Worm (Caenorhabditis elegans) whole organism, L4 larva: ENCODE measurements around the gene syd-9.

Source experiments
- F10B5.3 ChIP-seq: sonication (generic microtip); optimal IDR thresholded peaks from 2 replicates; lab custom pipeline; 2016; ENCODE audit warnings: mild to moderate bottlenecking, missing genetic modification characterization, missing compliant biosample characterization
- F37D6.2 ChIP-seq: sonication (generic microtip); optimal IDR thresholded peaks from 2 replicates; lab custom pipeline; 2016; ENCODE audit warnings: mild to moderate bottlenecking, missing genetic modification characterization, missing compliant biosample characterization
- F49E8.2 ChIP-seq: sonication (generic microtip); optimal IDR thresholded peaks from 2 replicates; lab custom pipeline; 2016; ENCODE audit warnings: missing compliant biosample characterization, mild to moderate bottlenecking, missing genetic modification characterization, borderline replicate concordance
- R02D3.7 ChIP-seq: fragments of 150-350 bp; sonication (generic microtip); optimal IDR thresholded peaks from 3 replicates; lab custom pipeline; 2014; ENCODE audit warnings: missing biosample characterization, missing genetic modification characterization
- Y5F2A.4 ChIP-seq: fragments of 200-800 bp; sonication (Bioruptor generic); optimal IDR thresholded peaks from 2 replicates; lab custom pipeline; 2018; ENCODE audit warnings: mild to moderate bottlenecking, missing genetic modification characterization, missing compliant biosample characterization
- aly-2 ChIP-seq: sonication (generic microtip); optimal IDR thresholded peaks from 2 replicates; lab custom pipeline; 2018; ENCODE audit warnings: missing biosample characterization, missing genetic modification characterization
- attf-4 ChIP-seq: sonication (generic microtip); optimal IDR thresholded peaks from 3 replicates; lab custom pipeline; 2017; ENCODE audit warnings: missing biosample characterization, missing genetic modification characterization
- ceh-44 ChIP-seq: fragments of 200-800 bp; sonication (Bioruptor generic); IDR thresholded peaks from 2 replicates; pipeline ENCODE4 v1.3.6; 2022; ENCODE audit warnings: missing genetic modification reagents, missing genetic modification characterization, missing compliant biosample characterization
- ceh-82 ChIP-seq: sonication (generic microtip); optimal IDR thresholded peaks from 2 replicates; lab custom pipeline; 2017; ENCODE audit warnings: missing biosample characterization, missing genetic modification characterization
- ces-1 ChIP-seq: fragments of 150-350 bp; sonication (generic microtip); optimal IDR thresholded peaks from 4 replicates; lab custom pipeline; 2014; ENCODE audit warnings: missing biosample characterization, missing genetic modification reagents, missing genetic modification characterization
- cey-2 ChIP-seq: sonication (generic microtip); optimal IDR thresholded peaks from 3 replicates; lab custom pipeline; 2017; ENCODE audit warnings: missing genetic modification characterization, mild to moderate bottlenecking, missing compliant biosample characterization, antibody characterized with exemption, borderline replicate concordance; ENCODE audit not compliant: insufficient read depth
- daf-16 ChIP-seq, 3 experiments: sonication (generic microtip); optimal IDR thresholded peaks; 2 replicates each; lab custom pipeline; 2016 to 2017; ENCODE audit warnings: missing genetic modification characterization in 3 of 3, missing genetic modification reagents in 3 of 3, mild to moderate bottlenecking in 2 of 3, missing compliant biosample characterization in 2 of 3, missing biosample characterization in 1 of 3, moderate library complexity in 1 of 3
- daf-8 ChIP-seq: fragments of 200-800 bp; sonication (Bioruptor generic); IDR thresholded peaks from 2 replicates; pipeline ENCODE4 v1.3.6; 2022; ENCODE audit warnings: missing genetic modification characterization, missing compliant biosample characterization
- dpl-1 ChIP-seq: fragments of 150-350 bp; optimal IDR thresholded peaks from 2 replicates; lab custom pipeline; 2014; ENCODE audit warnings: missing biosample characterization, missing genetic modification reagents, missing genetic modification characterization
- dve-1 ChIP-seq: sonication (generic microtip); optimal IDR thresholded peaks from 2 replicates; lab custom pipeline; 2017; ENCODE audit warnings: antibody characterized with exemption, mild to moderate bottlenecking, missing genetic modification characterization, missing compliant biosample characterization; ENCODE audit not compliant: insufficient read depth
- fos-1 ChIP-seq: fragments of 150-350 bp; optimal IDR thresholded peaks from 2 replicates; lab custom pipeline; 2014; ENCODE audit warnings: missing biosample characterization, missing genetic modification characterization
- hlh-11 ChIP-seq: fragments of 200-800 bp; sonication (Bioruptor generic); optimal IDR thresholded peaks from 2 replicates; lab custom pipeline; 2018; ENCODE audit warnings: mild to moderate bottlenecking, missing genetic modification characterization, missing compliant biosample characterization
- hlh-30 ChIP-seq: sonication (generic microtip); optimal IDR thresholded peaks from 2 replicates; lab custom pipeline; 2017; ENCODE audit warnings: antibody characterized with exemption, mild to moderate bottlenecking, missing genetic modification characterization, missing compliant biosample characterization; ENCODE audit not compliant: insufficient read depth
- lim-7 ChIP-seq: fragments of 200-800 bp; sonication (Bioruptor generic); IDR thresholded peaks from 2 replicates; pipeline ENCODE4 v1.3.6; 2022; ENCODE audit warnings: missing genetic modification characterization, missing compliant biosample characterization
- lin-13 ChIP-seq: fragments of 150-350 bp; optimal IDR thresholded peaks from 2 replicates; lab custom pipeline; 2014; ENCODE audit warnings: missing biosample characterization, missing genetic modification reagents, missing genetic modification characterization
- lin-15B ChIP-seq: fragments of 150-350 bp; sonication (generic microtip); optimal IDR thresholded peaks from 3 replicates; lab custom pipeline; 2014; ENCODE audit warnings: missing biosample characterization, missing genetic modification characterization
- lin-38 ChIP-seq: fragments of 200-800 bp; sonication (Bioruptor generic); IDR thresholded peaks from 2 replicates; pipeline ENCODE4 v1.3.6; 2022; ENCODE audit warnings: missing genetic modification reagents, missing genetic modification characterization, missing compliant biosample characterization
- mes-2 ChIP-seq: sonication (generic microtip); optimal IDR thresholded peaks from 2 replicates; lab custom pipeline; 2016; ENCODE audit warnings: missing genotype, mild to moderate bottlenecking, missing genetic modification characterization, missing compliant biosample characterization; ENCODE audit not compliant: poor library complexity, severe bottlenecking
- mxl-2 ChIP-seq: fragments of 200-800 bp; sonication (Bioruptor generic); conservative IDR thresholded peaks from 2 replicates; pipeline ENCODE4 v1.3.6; 2022; ENCODE audit warnings: missing genetic modification reagents, missing genetic modification characterization, missing compliant biosample characterization
- nhr-11 ChIP-seq: fragments of 150-350 bp; optimal IDR thresholded peaks from 2 replicates; lab custom pipeline; 2014; ENCODE audit warnings: missing biosample characterization, missing genetic modification characterization
- nhr-25 ChIP-seq: sonication (generic microtip); optimal IDR thresholded peaks from 2 replicates; lab custom pipeline; 2017; ENCODE audit warnings: missing genetic modification characterization, mild to moderate bottlenecking, missing compliant biosample characterization, antibody characterized with exemption, moderate library complexity, borderline replicate concordance; ENCODE audit not compliant: insufficient read depth
- nhr-48 ChIP-seq: sonication (generic microtip); optimal IDR thresholded peaks from 2 replicates; lab custom pipeline; 2016; ENCODE audit warnings: mild to moderate bottlenecking, missing genetic modification characterization, missing compliant biosample characterization
- nhr-76 ChIP-seq: fragments of 150-350 bp; optimal IDR thresholded peaks from 2 replicates; lab custom pipeline; 2014; ENCODE audit warnings: missing biosample characterization, missing genetic modification characterization
- pha-4 ChIP-seq, 2 experiments: fragments of 150-350 bp in 1 of 2; fragments of 200-800 bp in 1 of 2; sonication (Bioruptor generic) in 1 of 2; IDR thresholded peaks in 1 of 2; optimal IDR thresholded peaks in 1 of 2; 2 replicates each; pipeline versions ENCODE4 v1.3.6 to Lab custom; 2014 to 2022; ENCODE audit warnings: missing genetic modification characterization in 2 of 2, missing genetic modification reagents in 2 of 2, missing biosample characterization in 1 of 2, missing compliant biosample characterization in 1 of 2
- spr-1 ChIP-seq: sonication (generic microtip); optimal IDR thresholded peaks from 2 replicates; lab custom pipeline; 2016; ENCODE audit warnings: mild to moderate bottlenecking, missing genetic modification characterization, missing compliant biosample characterization
- unc-39 ChIP-seq: sonication (generic microtip); optimal IDR thresholded peaks from 2 replicates; lab custom pipeline; 2017; ENCODE audit warnings: missing biosample characterization, missing genetic modification characterization
- unc-62 ChIP-seq, 3 experiments: fragments of 150-350 bp in 1 of 3; sonication (generic microtip); optimal IDR thresholded peaks in 2 of 3; peaks in 1 of 3; 1 replicate in 1 of 3; 2 replicates in 2 of 3; lab custom pipeline; 2014 to 2017; ENCODE audit warnings: missing biosample characterization in 3 of 3, missing genetic modification characterization in 3 of 3, missing genetic modification reagents in 3 of 3, missing genotype in 1 of 3
- zip-2 ChIP-seq: fragments of 150-350 bp; optimal IDR thresholded peaks from 2 replicates; lab custom pipeline; 2014; ENCODE audit warnings: missing biosample characterization, missing genetic modification characterization

Gene syd-9

ce11 chrX:7234723-7235203, 16.9 kb downstream of the syd-9 start (continued):
- peak; percentile 12 for TF ChIP-seq dve-1 (tag; lab: Kevin White, UChicago)
- no peak for TF ChIP-seq R02D3.7 (tag; lab: Kevin White, UChicago)
- TF ChIP-seq zip-2 (tag; lab: Kevin White, UChicago), result no peak
- peak in 1 of 2 experiments; percentile 36 for TF ChIP-seq daf-16 (GFP tag; optimal IDR thresholded peaks at IDR 0.05; lab: Kevin White, UChicago)
- TF ChIP-seq daf-16 (tag; optimal IDR thresholded peaks at IDR 0.05; lab: Kevin White, UChicago), result peak; percentile 64
- no peak for TF ChIP-seq F10B5.3 (tag; lab: Kevin White, UChicago)
- TF ChIP-seq mxl-2 (GFP tag; lab: Robert Waterston, UW), result no peak
- TF ChIP-seq, all 104 proteins: peak for 30

ce11 chrX:7236717-7237116, 18.8 kb downstream of the syd-9 start:
- no peak for TF ChIP-seq unc-39 (tag; lab: Kevin White, UChicago)
- TF ChIP-seq nhr-76 (tag; lab: Kevin White, UChicago), result no peak
- TF ChIP-seq unc-62 (GFP tag; optimal IDR thresholded peaks at IDR 0.05 in 1 of 2; lab: Kevin White, UChicago), result peak in 1 of 2 experiments; percentile 96
- TF ChIP-seq unc-62 (tag; optimal IDR thresholded peaks at IDR 0.05; lab: Kevin White, UChicago), result no peak
- no peak for TF ChIP-seq lin-13 (GFP tag; lab: Kevin White, UChicago)
- no peak for TF ChIP-seq lin-15B
- TF ChIP-seq cey-2, result no peak
- peak in 1 of 2 experiments; percentile 90 for TF ChIP-seq daf-16 (GFP tag; optimal IDR thresholded peaks at IDR 0.05; lab: Kevin White, UChicago)
- TF ChIP-seq daf-16 (tag; optimal IDR thresholded peaks at IDR 0.05; lab: Kevin White, UChicago), result no peak
- TF ChIP-seq pha-4 (GFP tag; IDR thresholded peaks at IDR 0.05; lab: Robert Waterston, UW), result no peak
- TF ChIP-seq pha-4 (tag; optimal IDR thresholded peaks at IDR 0.05; lab: Kevin White, UChicago), result no peak
- TF ChIP-seq nhr-25 (tag; lab: Kevin White, UChicago), result no peak
- TF ChIP-seq mes-2 (tag; lab: Kevin White, UChicago), result no peak
- TF ChIP-seq nhr-11 (tag; lab: Kevin White, UChicago), result peak; percentile 63
- TF ChIP-seq hlh-11 (tag; lab: Kevin White, UChicago), result peak; percentile 70
- no peak for TF ChIP-seq lin-38
- TF ChIP-seq attf-4, result no peak
- TF ChIP-seq fos-1, result no peak
- TF ChIP-seq Y5F2A.4 (GFP tag; lab: Kevin White, UChicago), result no peak
- peak; percentile 26 for TF ChIP-seq hlh-30 (tag; lab: Kevin White, UChicago)
- no peak for TF ChIP-seq dpl-1 (GFP tag; lab: Kevin White, UChicago)
- no peak for TF ChIP-seq ceh-82 (tag; lab: Kevin White, UChicago)
- no peak for TF ChIP-seq mxl-2 (GFP tag; lab: Robert Waterston, UW)
- no peak for TF ChIP-seq F49E8.2 (tag; lab: Kevin White, UChicago)
- no peak for TF ChIP-seq spr-1 (tag; lab: Kevin White, UChicago)
- no peak for TF ChIP-seq aly-2 (tag; lab: Kevin White, UChicago)

ce11 chrX:7238562-7238961, 20.7 kb downstream of the syd-9 start, which contains the start of gene F46H5.3:
Gene F46H5.3, minus strand, starts transcription at chrX:7238662.
- TF ChIP-seq nhr-48 (tag; lab: Kevin White, UChicago) (no peak), F37D6.2 (tag; lab: Kevin White, UChicago) (no peak), ceh-44 (no peak), lim-7 (GFP tag; lab: Robert Waterston, UW) (no peak), unc-62 (GFP tag; optimal IDR thresholded peaks at IDR 0.05 in 1 of 2; lab: Kevin White, UChicago) (peak in 1 of 2 experiments; percentile 21), unc-62 (tag; optimal IDR thresholded peaks at IDR 0.05; lab: Kevin White, UChicago) (no peak), daf-8 (GFP tag; lab: Robert Waterston, UW) (no peak), ces-1 (no peak)
